Fruit fly (Drosophila melanogaster) whole organism, wandering third instar larva: ENCODE results near the gene cm.

ENCODE experiments used
- br ChIP-seq: fragments of 200-800 bp; sonication (Bioruptor generic); optimal IDR thresholded peaks from 2 replicates; lab custom pipeline; 2016; ENCODE audit warnings: missing biosample characterization, missing genetic modification characterization
- dmrt93B ChIP-seq: fragments of 200-800 bp; sonication (Bioruptor generic); optimal IDR thresholded peaks from 2 replicates; lab custom pipeline; 2018; ENCODE audit warnings: missing biosample characterization, mild to moderate bottlenecking, missing genetic modification characterization
- sage ChIP-seq: fragments of 200-800 bp; sonication (Bioruptor generic); optimal IDR thresholded peaks from 2 replicates; lab custom pipeline; 2016; ENCODE audit warnings: missing biosample characterization, mild to moderate bottlenecking, missing genetic modification characterization

DNA sequence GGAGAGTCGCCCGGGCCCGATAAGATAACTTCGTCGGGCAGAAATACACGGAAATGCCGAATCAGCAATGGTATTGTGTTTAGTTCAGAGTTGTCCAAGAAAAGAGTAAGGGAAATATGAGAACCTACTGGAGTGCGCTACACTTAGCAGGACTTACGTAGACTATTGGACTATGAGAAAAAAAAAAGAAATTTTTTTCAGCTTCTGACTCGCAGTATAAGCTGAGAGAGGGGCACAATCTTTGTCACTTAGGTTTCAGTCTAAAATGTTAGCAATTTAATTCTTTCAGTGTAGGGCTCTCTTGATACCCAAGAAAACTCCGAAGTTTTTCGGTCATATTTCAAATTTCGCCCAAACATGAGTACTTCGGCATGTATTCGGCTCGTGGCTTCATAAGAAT is 17.2 kb downstream of the cm start:
- peak; percentile 83 for TF ChIP-seq dmrt93B (GFP tag; lab: Kevin White, UChicago)
- TF ChIP-seq br (GFP tag; lab: Kevin White, UChicago), result peak; percentile 88
- peak; percentile 79 for TF ChIP-seq sage (GFP tag; lab: Kevin White, UChicago)
